Fruit fly (Drosophila melanogaster) whole organism, embryonic: ENCODE data around the gene Cpr30B.

Experiments used
- Awh ChIP-seq: fragments of 200-800 bp; sonication (Bioruptor generic); IDR thresholded peaks from 2 replicates; pipeline ENCODE4, ENCODE4 v1.3.6; 2022; ENCODE audit warnings: missing biosample characterization, missing genetic modification characterization
- B-H1 ChIP-seq: fragments of 200-800 bp; sonication (Bioruptor generic); IDR thresholded peaks from 3 replicates; pipeline ENCODE4 v1.3.6; 2022; ENCODE audit warnings: missing biosample characterization, missing genetic modification characterization
- B-H2 ChIP-seq: fragments of 200-800 bp; sonication (Bioruptor generic); optimal IDR thresholded peaks from 2 replicates; lab custom pipeline; 2018; ENCODE audit warnings: missing biosample characterization, mild to moderate bottlenecking, missing genetic modification characterization
- Bdp1 ChIP-seq: fragments of 200-800 bp; sonication (Bioruptor generic); optimal IDR thresholded peaks from 3 replicates; lab custom pipeline; 2016; ENCODE audit warnings: missing biosample characterization, missing genetic modification characterization
- CG10431 ChIP-seq: fragments of 200-800 bp; sonication (Bioruptor generic); optimal IDR thresholded peaks from 3 replicates; lab custom pipeline; 2018; ENCODE audit warnings: missing biosample characterization, mild to moderate bottlenecking, missing genetic modification characterization
- CG10979 ChIP-seq: fragments of 200-800 bp; sonication (Bioruptor generic); optimal IDR thresholded peaks from 2 replicates; lab custom pipeline; 2018; ENCODE audit warnings: missing biosample characterization, mild to moderate bottlenecking, missing genetic modification characterization, moderate library complexity
- CG12659 ChIP-seq: fragments of 200-800 bp; sonication (Bioruptor generic); optimal IDR thresholded peaks from 3 replicates; lab custom pipeline; 2017; ENCODE audit warnings: mild to moderate bottlenecking, missing biosample characterization, missing genetic modification reagents, missing genetic modification characterization
- CG12942 ChIP-seq: fragments of 200-800 bp; sonication (Bioruptor generic); optimal IDR thresholded peaks from 3 replicates; lab custom pipeline; 2016; ENCODE audit warnings: missing biosample characterization, missing genetic modification characterization
- CG14860 ChIP-seq: fragments of 200-800 bp; sonication (Bioruptor generic); IDR thresholded peaks from 3 replicates; pipeline ENCODE4 v1.3.6; 2022; ENCODE audit warnings: missing biosample characterization, missing genetic modification characterization; ENCODE audit not compliant: partially characterized antibody
- CG15073 ChIP-seq: fragments of 200-800 bp; sonication (Bioruptor generic); optimal IDR thresholded peaks from 2 replicates; lab custom pipeline; 2016; ENCODE audit warnings: missing biosample characterization, missing genetic modification characterization
- CG17568 ChIP-seq: fragments of 200-800 bp; sonication (Bioruptor generic); optimal IDR thresholded peaks from 2 replicates; lab custom pipeline; 2018; ENCODE audit warnings: missing biosample characterization, mild to moderate bottlenecking, missing genetic modification characterization, moderate library complexity
- CG18476 ChIP-seq: fragments of 200-800 bp; sonication (Bioruptor generic); optimal IDR thresholded peaks from 2 replicates; lab custom pipeline; 2016; ENCODE audit warnings: missing biosample characterization, mild to moderate bottlenecking, missing genetic modification characterization
- CG30431 ChIP-seq: fragments of 200-800 bp; sonication (Bioruptor generic); optimal IDR thresholded peaks from 2 replicates; lab custom pipeline; 2017; ENCODE audit warnings: missing biosample characterization, missing genetic modification characterization
- CG43689 ChIP-seq: fragments of 200-800 bp; sonication (Bioruptor generic); IDR thresholded peaks from 2 replicates; pipeline ENCODE4 v1.3.6; 2022; ENCODE audit warnings: missing biosample characterization, missing genetic modification characterization
- CG4404 ChIP-seq: fragments of 200-800 bp; sonication (Bioruptor generic); IDR thresholded peaks from 2 replicates; pipeline ENCODE4 v1.3.6; 2022; ENCODE audit warnings: missing biosample characterization, missing genetic modification characterization
- CG4820 ChIP-seq: fragments of 200-800 bp; sonication (Bioruptor generic); optimal IDR thresholded peaks from 3 replicates; lab custom pipeline; 2016; ENCODE audit warnings: missing biosample characterization, missing genetic modification characterization
- CG5245 ChIP-seq: fragments of 200-800 bp; sonication (Bioruptor generic); optimal IDR thresholded peaks from 3 replicates; lab custom pipeline; 2016; ENCODE audit warnings: missing biosample characterization, missing genetic modification characterization
- CG6689 ChIP-seq: fragments of 200-800 bp; sonication (Bioruptor generic); IDR thresholded peaks from 2 replicates; pipeline ENCODE4 v1.3.6; 2022; ENCODE audit warnings: missing biosample characterization, missing genetic modification characterization
- CG7963 ChIP-seq: fragments of 200-800 bp; sonication (Bioruptor generic); IDR thresholded peaks from 3 replicates; pipeline ENCODE4 v1.3.6; 2022; ENCODE audit warnings: missing biosample characterization, missing genetic modification characterization; ENCODE audit not compliant: partially characterized antibody
- CG8944 ChIP-seq: fragments of 200-800 bp; sonication (Bioruptor generic); optimal IDR thresholded peaks from 3 replicates; lab custom pipeline; 2016; ENCODE audit warnings: missing biosample characterization, missing genetic modification characterization
- CHES-1-like ChIP-seq: fragments of 200-800 bp; sonication (Bioruptor generic); optimal IDR thresholded peaks from 2 replicates; lab custom pipeline; 2016; ENCODE audit warnings: missing biosample characterization, missing genetic modification characterization
- Dek ChIP-seq: fragments of 200-800 bp; sonication (Bioruptor generic); optimal IDR thresholded peaks from 3 replicates; lab custom pipeline; 2019; ENCODE audit warnings: missing biosample characterization, mild to moderate bottlenecking, missing genetic modification characterization, moderate library complexity
- HLH3B ChIP-seq: fragments of 200-800 bp; sonication (Bioruptor generic); IDR thresholded peaks from 2 replicates; pipeline ENCODE4 v1.3.6; 2022; ENCODE audit warnings: missing biosample characterization, missing genetic modification characterization
- Lim3 ChIP-seq: fragments of 200-800 bp; sonication (Bioruptor generic); IDR thresholded peaks from 2 replicates; pipeline ENCODE4 v1.3.6; 2022; ENCODE audit warnings: missing biosample characterization, missing genetic modification characterization
- MTF-1 ChIP-seq: fragments of 200-800 bp; sonication (Bioruptor generic); optimal IDR thresholded peaks from 2 replicates; lab custom pipeline; 2018; ENCODE audit warnings: missing biosample characterization, mild to moderate bottlenecking, missing genetic modification characterization, borderline replicate concordance
- Meics ChIP-seq: fragments of 200-800 bp; sonication (Bioruptor generic); optimal IDR thresholded peaks from 2 replicates; lab custom pipeline; 2017; ENCODE audit warnings: missing biosample characterization, mild to moderate bottlenecking, missing genetic modification characterization
- Opbp ChIP-seq: fragments of 200-800 bp; sonication (Bioruptor generic); IDR thresholded peaks from 3 replicates; pipeline ENCODE4 v1.3.6; 2022; ENCODE audit warnings: missing biosample characterization, missing genetic modification characterization; ENCODE audit not compliant: partially characterized antibody
- Rx ChIP-seq: fragments of 200-800 bp; sonication (Bioruptor generic); IDR thresholded peaks from 2 replicates; pipeline ENCODE4 v1.3.6; 2022; ENCODE audit warnings: missing biosample characterization, missing genetic modification characterization
- Six4 ChIP-seq: fragments of 200-800 bp; sonication (Bioruptor generic); optimal IDR thresholded peaks from 2 replicates; lab custom pipeline; 2016; ENCODE audit warnings: missing biosample characterization, missing genetic modification characterization
- ac ChIP-seq: fragments of 200-800 bp; sonication (Bioruptor generic); optimal IDR thresholded peaks from 3 replicates; lab custom pipeline; 2017; ENCODE audit warnings: missing biosample characterization, mild to moderate bottlenecking, missing genetic modification characterization
- amos ChIP-seq: fragments of 200-800 bp; sonication (Bioruptor generic); IDR thresholded peaks from 2 replicates; pipeline ENCODE4 v1.3.6; 2022; ENCODE audit warnings: missing biosample characterization, missing genetic modification characterization; ENCODE audit not compliant: partially characterized antibody
- ash1 ChIP-seq: fragments of 200-800 bp; sonication (Bioruptor generic); optimal IDR thresholded peaks from 2 replicates; lab custom pipeline; 2018; ENCODE audit warnings: missing biosample characterization, mild to moderate bottlenecking, missing genetic modification characterization
- caup ChIP-seq: fragments of 200-800 bp; sonication (Bioruptor generic); optimal IDR thresholded peaks from 3 replicates; lab custom pipeline; 2017; ENCODE audit warnings: missing biosample characterization, mild to moderate bottlenecking, missing genetic modification characterization, moderate library complexity; ENCODE audit not compliant: severe bottlenecking
- chm ChIP-seq: fragments of 200-800 bp; sonication (Bioruptor generic); IDR thresholded peaks from 2 replicates; pipeline ENCODE4 v1.3.6; 2022; ENCODE audit warnings: missing biosample characterization, missing genetic modification characterization
- crol ChIP-seq: fragments of 200-800 bp; sonication (Bioruptor generic); IDR thresholded peaks from 2 replicates; pipeline ENCODE4 v1.3.6; 2022; ENCODE audit warnings: missing biosample characterization, missing genetic modification characterization
- da ChIP-seq: fragments of 200-800 bp; sonication (Bioruptor generic); optimal IDR thresholded peaks from 2 replicates; lab custom pipeline; 2016; ENCODE audit warnings: missing biosample characterization, missing genetic modification characterization
- dan ChIP-seq: fragments of 200-800 bp; sonication (Bioruptor generic); IDR thresholded peaks from 2 replicates; pipeline ENCODE4 v1.3.6; 2022; ENCODE audit warnings: missing biosample characterization, missing genetic modification characterization
- emc ChIP-seq: fragments of 200-800 bp; sonication (Bioruptor generic); optimal IDR thresholded peaks from 2 replicates; lab custom pipeline; 2016; ENCODE audit warnings: missing biosample characterization, missing genetic modification characterization
- en ChIP-seq: fragments of 200-800 bp; sonication (Bioruptor generic); optimal IDR thresholded peaks from 2 replicates; lab custom pipeline; 2016; ENCODE audit warnings: missing biosample characterization, missing genetic modification characterization
- gem ChIP-seq: fragments of 200-800 bp; sonication (Bioruptor generic); optimal IDR thresholded peaks from 2 replicates; lab custom pipeline; 2019; ENCODE audit warnings: missing biosample characterization, mild to moderate bottlenecking, missing genetic modification characterization, moderate library complexity
- gro ChIP-seq: fragments of 200-800 bp; sonication (Bioruptor generic); optimal IDR thresholded peaks from 2 replicates; lab custom pipeline; 2016; ENCODE audit warnings: missing biosample characterization, missing genetic modification characterization
- ham ChIP-seq: fragments of 200-800 bp; sonication (Bioruptor generic); IDR thresholded peaks from 2 replicates; pipeline ENCODE4 v1.3.6; 2022; ENCODE audit warnings: missing biosample characterization, missing genetic modification characterization
- jumu ChIP-seq: fragments of 200-800 bp; sonication (Bioruptor generic); optimal IDR thresholded peaks from 3 replicates; lab custom pipeline; 2016; ENCODE audit warnings: missing biosample characterization, missing genetic modification characterization
- nmo ChIP-seq: fragments of 200-800 bp; sonication (Bioruptor generic); optimal IDR thresholded peaks from 2 replicates; lab custom pipeline; 2018; ENCODE audit warnings: missing biosample characterization, mild to moderate bottlenecking, missing genetic modification characterization, moderate library complexity
- row ChIP-seq: fragments of 200-800 bp; sonication (Bioruptor generic); IDR thresholded peaks from 3 replicates; pipeline ENCODE4 v1.3.6; 2022; ENCODE audit warnings: missing biosample characterization, missing genetic modification characterization
- sisA ChIP-seq: fragments of 200-800 bp; sonication (Bioruptor generic); IDR thresholded peaks from 2 replicates; pipeline ENCODE4 v1.3.6; 2022; ENCODE audit warnings: missing biosample characterization, missing genetic modification characterization
- stwl ChIP-seq: fragments of 200-800 bp; sonication (Bioruptor generic); optimal IDR thresholded peaks from 3 replicates; lab custom pipeline; 2018; ENCODE audit warnings: missing biosample characterization, mild to moderate bottlenecking, missing genetic modification characterization, moderate library complexity
- tio ChIP-seq: fragments of 200-800 bp; sonication (Bioruptor generic); optimal IDR thresholded peaks from 2 replicates; lab custom pipeline; 2017; ENCODE audit warnings: missing biosample characterization, missing genetic modification characterization, inconsistent platforms
- yki ChIP-seq: fragments of >200 bp; optimal IDR thresholded peaks from 3 replicates; lab custom pipeline; 2018

The Cpr30B gene

DNA sequence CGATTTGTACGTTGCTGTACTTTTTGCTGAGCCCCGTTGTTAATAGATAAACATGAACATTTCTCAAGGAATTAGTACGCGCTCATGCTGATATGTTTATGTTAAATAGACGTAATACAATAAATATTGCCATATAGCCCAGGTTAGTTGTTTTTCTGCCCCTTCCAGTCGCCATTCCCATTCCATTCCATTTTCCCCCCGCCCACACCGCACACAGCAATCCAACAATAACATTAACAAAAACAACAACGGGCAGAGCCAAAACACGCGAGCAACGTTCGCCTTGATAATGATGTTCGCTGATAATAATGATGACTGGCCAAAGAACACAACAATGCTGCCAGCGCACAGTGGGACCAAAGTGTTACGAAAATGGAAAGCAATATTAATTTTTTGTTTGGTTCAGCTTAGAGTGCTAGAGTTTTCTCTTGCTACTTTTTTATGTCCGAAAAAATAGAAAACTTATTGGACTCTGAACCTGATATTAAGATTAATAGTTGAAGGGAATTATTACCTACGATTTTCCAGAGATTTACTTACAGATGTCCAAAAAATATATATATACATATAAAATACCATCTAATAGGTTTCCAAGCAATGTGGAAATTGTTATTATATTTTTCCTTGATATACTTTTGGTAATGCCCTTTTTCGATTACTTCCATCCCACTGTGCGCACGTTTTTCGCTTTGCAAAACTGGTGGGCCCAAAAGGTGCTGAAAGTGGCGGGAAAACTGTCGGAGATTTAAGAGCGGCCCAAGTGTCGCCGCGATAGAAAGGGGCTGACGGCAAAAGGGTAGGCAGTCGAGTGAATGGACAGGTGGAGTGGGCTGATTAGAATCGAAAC lies 27.1 kb downstream of the Cpr30B start (continued):
- peak; percentile 72 for TF ChIP-seq Rx (GFP tag; lab: Robert Waterston, UW)
- no peak for TF ChIP-seq yki (lab: Kevin White, UChicago)
- TF ChIP-seq CG12942: peak; percentile 91
- TF ChIP-seq Six4 (GFP tag; lab: Kevin White, UChicago): peak; percentile 95
- peak; percentile 62 for TF ChIP-seq CG15073 (GFP tag; lab: Kevin White, UChicago)
- peak; percentile 78 for TF ChIP-seq Bdp1 (GFP tag; lab: Kevin White, UChicago)
- TF ChIP-seq row (GFP tag; lab: Robert Waterston, UW): peak; percentile 94
- TF ChIP-seq HLH3B (GFP tag; lab: Robert Waterston, UW): peak; percentile 91
- peak; percentile 98 for TF ChIP-seq Meics (GFP tag; lab: Kevin White, UChicago)
- TF ChIP-seq MTF-1 (GFP tag; lab: Kevin White, UChicago): peak; percentile 85
- peak; percentile 87 for TF ChIP-seq CG4404 (GFP tag; lab: Robert Waterston, UW)
- peak; percentile 94 for TF ChIP-seq CG4820 (GFP tag; lab: Kevin White, UChicago)
- peak; percentile 91 for TF ChIP-seq B-H2 (GFP tag; lab: Kevin White, UChicago)
- TF ChIP-seq CG12659 (GFP tag; lab: Kevin White, UChicago): peak; percentile 98
- TF ChIP-seq sisA (GFP tag; lab: Robert Waterston, UW): peak; percentile 83
- TF ChIP-seq crol (GFP tag; lab: Robert Waterston, UW): peak; percentile 54
- peak; percentile 85 for TF ChIP-seq gro (GFP tag; lab: Kevin White, UChicago)
- TF ChIP-seq nmo: peak; percentile 98
- TF ChIP-seq CG43689 (GFP tag; lab: Robert Waterston, UW): peak; percentile 67
- peak; percentile 32 for TF ChIP-seq emc (GFP tag; lab: Kevin White, UChicago)
- TF ChIP-seq Lim3 (GFP tag; lab: Robert Waterston, UW): peak; percentile 44; the same call in 1 of the 2 replicates
- peak; percentile 88 for TF ChIP-seq Awh (GFP tag; lab: Robert Waterston, UW)
- TF ChIP-seq CG6689 (GFP tag; lab: Robert Waterston, UW): peak; percentile 95
- TF ChIP-seq CG5245 (GFP tag; lab: Kevin White, UChicago): peak; percentile 92
- TF ChIP-seq amos (GFP tag; lab: Robert Waterston, UW): peak; percentile 31; the same call in 1 of the 2 replicates
- peak; percentile 73 for TF ChIP-seq CG8944
- TF ChIP-seq CG17568 (GFP tag; lab: Kevin White, UChicago): peak; percentile 92
- TF ChIP-seq CG18476 (GFP tag; lab: Kevin White, UChicago): peak; percentile 97
- TF ChIP-seq CG10431: peak; percentile 81
- peak; percentile 63 for TF ChIP-seq chm (GFP tag; lab: Robert Waterston, UW)
- no peak for TF ChIP-seq ash1 (GFP tag; lab: Kevin White, UChicago)
- TF ChIP-seq CG14860 (GFP tag; lab: Robert Waterston, UW): no peak; the same call in 2 of the 3 replicates
- TF ChIP-seq tio (GFP tag; lab: Kevin White, UChicago): peak; percentile 97
- peak; percentile 98 for TF ChIP-seq gem (tag; lab: Kevin White, UChicago)
- TF ChIP-seq ham (GFP tag; lab: Robert Waterston, UW): 0 out of 2 replicates have a peak, but pooled peaks have one; percentile 7
- TF ChIP-seq ac: peak; percentile 87
- TF ChIP-seq CHES-1-like: peak; percentile 86
- TF ChIP-seq caup: peak; percentile 97
- TF ChIP-seq CG7963: no peak
- TF ChIP-seq da (GFP tag; lab: Kevin White, UChicago): peak; percentile 21
- TF ChIP-seq en (GFP tag; lab: Kevin White, UChicago): peak; percentile 29
- peak; percentile 94 for TF ChIP-seq Dek (tag; lab: Kevin White, UChicago)
- peak; percentile 16; the same call in 1 of the 2 replicates for TF ChIP-seq dan
- peak; percentile 74 for TF ChIP-seq jumu (GFP tag; lab: Kevin White, UChicago)
- TF ChIP-seq CG10979 (tag; lab: Kevin White, UChicago): peak; percentile 96
- TF ChIP-seq stwl (tag; lab: Kevin White, UChicago): peak; percentile 56
- no peak for TF ChIP-seq Opbp
- peak; percentile 82 for TF ChIP-seq B-H1
- peak; percentile 91 for TF ChIP-seq CG30431 (GFP tag; lab: Kevin White, UChicago)
